Worm (Caenorhabditis elegans): Measurements from ENCODE around the gene T22D1.18.
A peak's percentile ranks its signal among the peaks of the same experiment; 100 is the strongest.

Gene T22D1.18

DNA sequence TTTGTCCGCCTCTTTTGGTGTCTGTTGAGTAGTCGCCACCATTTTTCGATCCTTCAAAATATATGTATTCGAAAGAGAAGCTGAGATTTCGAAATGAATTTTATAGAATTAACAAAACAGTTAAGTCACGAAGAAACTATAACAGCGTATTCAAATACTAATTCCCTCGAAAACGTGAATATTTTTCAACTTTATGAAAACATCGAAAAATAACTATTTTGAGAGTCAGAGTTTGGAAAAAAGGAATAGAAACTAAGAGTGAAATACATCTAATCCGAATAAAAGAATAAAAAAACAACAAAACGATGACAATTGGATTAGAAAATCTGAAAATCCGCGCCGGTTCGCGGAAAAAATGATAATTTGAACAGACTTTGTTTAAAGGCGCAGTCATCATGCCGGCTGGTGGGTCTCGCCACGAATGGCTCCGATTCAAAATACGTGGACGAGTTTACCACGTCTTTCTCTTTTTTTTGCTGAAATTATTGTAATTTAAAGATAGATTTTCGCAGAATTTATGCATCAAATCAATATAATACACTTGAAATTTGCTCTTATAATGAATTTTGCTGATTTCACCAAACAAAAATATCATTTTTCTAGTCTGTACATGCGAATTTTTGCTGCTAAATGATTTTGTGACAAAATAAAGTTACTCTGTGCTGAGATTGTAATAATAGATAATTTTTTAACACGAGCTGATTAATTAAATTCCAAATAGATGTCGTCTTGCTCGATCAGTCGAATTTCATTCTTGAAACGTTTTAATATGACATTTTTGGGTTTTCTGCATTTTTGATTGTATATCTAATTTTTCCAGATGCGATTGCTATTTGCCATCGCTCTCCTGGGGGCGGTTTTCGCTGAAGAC, 9.9 kb downstream of the T22D1.18 start, which contains the start of the genes rpn-1 and ribo-1 (continued):
- TF ChIP-seq unc-62 (GFP tag; optimal IDR thresholded peaks at IDR 0.05) (no peak), elt-2 (tag; optimal IDR thresholded peaks at IDR 0.05) (peak; percentile 15), ztf-11 (tag; optimal IDR thresholded peaks at IDR 0.05) (no peak), R02D3.7 (tag; optimal IDR thresholded peaks at IDR 0.05) (no peak), ceh-16 (tag; optimal IDR thresholded peaks at IDR 0.05) (no peak)

DNA sequence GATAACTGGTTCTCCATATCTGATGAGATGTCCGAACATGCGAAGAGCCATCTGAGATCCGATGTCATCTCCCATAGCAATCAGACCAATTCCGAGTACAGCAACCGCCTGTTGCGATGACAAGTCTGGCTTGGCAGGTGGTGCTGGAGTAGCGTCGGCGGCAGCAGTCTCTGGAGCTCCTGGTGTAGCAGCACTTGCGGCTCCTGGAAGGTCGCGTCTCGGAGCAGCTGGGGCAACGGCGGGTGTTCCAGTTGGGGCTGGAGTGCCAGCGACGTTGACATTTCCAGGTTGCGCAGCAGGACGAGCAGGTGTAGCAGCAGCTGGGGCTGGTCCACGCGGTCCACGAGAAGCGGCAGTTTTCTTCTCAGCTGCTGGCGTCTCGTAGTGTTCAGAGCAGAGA, 12.5 kb downstream of the T22D1.18 start:
- TF ChIP-seq nhr-43 (tag; optimal IDR thresholded peaks at IDR 0.05; ENCODE audit: poor library complexity, severe bottlenecking) (no peak), fkh-10 (GFP tag; optimal IDR thresholded peaks at IDR 0.05) (no peak), nhr-76 (tag; optimal IDR thresholded peaks at IDR 0.05) (no peak), daf-12 (tag; optimal IDR thresholded peaks at IDR 0.05) (no peak), lin-15B (tag; optimal IDR thresholded peaks at IDR 0.05) (no peak), snpc-4 (tag; optimal IDR thresholded peaks at IDR 0.05) (no peak), ceh-16 (tag; optimal IDR thresholded peaks at IDR 0.05) (no peak), zag-1 (tag; optimal IDR thresholded peaks at IDR 0.05) (no peak), ZK546.5 (tag; optimal IDR thresholded peaks at IDR 0.05) (no peak)

DNA sequence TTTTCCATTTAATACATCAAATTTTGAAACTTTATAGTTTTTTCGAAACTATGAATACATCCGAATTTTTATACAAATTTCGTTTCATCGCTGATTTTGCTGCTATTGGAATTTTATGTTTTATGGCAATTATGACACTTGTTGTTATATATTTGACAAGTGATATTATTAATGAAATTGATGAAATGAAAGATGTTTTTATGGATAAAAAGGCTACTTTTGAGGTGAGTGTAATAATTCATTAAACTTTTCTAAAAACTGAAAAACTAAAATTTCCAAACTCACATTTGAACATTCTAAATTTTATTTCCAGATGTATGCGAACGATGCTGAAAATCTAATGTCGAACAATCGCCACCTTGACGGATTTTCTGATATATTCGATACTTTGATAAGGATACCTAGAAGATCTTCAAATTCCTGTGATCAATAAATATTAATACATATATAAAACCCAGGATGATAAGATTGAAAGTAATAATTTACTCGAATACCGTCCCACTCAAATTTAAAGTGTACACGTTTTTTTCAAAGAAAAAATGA, 13.9 kb downstream of the T22D1.18 start, which contains the start of the genes T22D1.17 and T22D1.8:
TSS of gene T22D1.17 (plus strand) at position 51 of the 543 bp plus-strand sequence.
TSS of gene T22D1.8 (minus strand) at position 402 of the 543 bp plus-strand sequence.
- TF ChIP-seq nhr-11 (tag; optimal IDR thresholded peaks at IDR 0.05) (no peak), ama-1 (optimal IDR thresholded peaks at IDR 0.05) (no peak), unc-39 (tag; optimal IDR thresholded peaks at IDR 0.05) (no peak), nhr-12 (tag; optimal IDR thresholded peaks at IDR 0.05) (no peak), hmg-11 (tag; optimal IDR thresholded peaks at IDR 0.05) (no peak), ceh-28 (tag; optimal IDR thresholded peaks at IDR 0.05) (peak; percentile 11), aly-2 (tag; optimal IDR thresholded peaks at IDR 0.05) (peak; percentile 48), nhr-67 (tag; optimal IDR thresholded peaks at IDR 0.05) (no peak), nhr-43 (tag; optimal IDR thresholded peaks at IDR 0.05; ENCODE audit: poor library complexity, severe bottlenecking) (no peak), ceh-16 (tag; optimal IDR thresholded peaks at IDR 0.05) (no peak), nhr-25 (tag; optimal IDR thresholded peaks at IDR 0.05) (no peak), ceh-9 (tag; optimal IDR thresholded peaks at IDR 0.05) (no peak), zag-1 (tag; optimal IDR thresholded peaks at IDR 0.05) (no peak), daf-12 (tag; optimal IDR thresholded peaks at IDR 0.05) (no peak)

DNA sequence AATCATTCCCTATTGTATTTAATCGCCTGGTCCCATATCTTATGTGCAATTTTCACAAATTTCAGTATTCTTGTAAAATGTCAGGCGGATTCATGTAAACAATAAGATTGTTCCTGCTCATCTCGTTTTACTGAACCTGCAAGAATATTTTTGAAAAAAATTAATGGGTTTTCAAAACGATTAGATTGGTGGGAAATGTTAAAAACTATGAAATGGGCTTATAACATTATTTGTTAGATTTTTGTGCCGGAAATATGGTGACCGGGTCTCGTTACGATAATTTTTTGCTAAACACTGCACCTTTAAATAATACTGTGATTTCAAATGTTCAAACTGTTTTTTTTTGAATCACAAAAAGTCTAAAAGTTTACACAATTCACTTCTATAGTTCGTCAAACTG, 14.5 kb downstream of the T22D1.18 start:
- TF ChIP-seq mml-1 (tag; optimal IDR thresholded peaks at IDR 0.05): no peak
- TF ChIP-seq nhr-28 (tag; optimal IDR thresholded peaks at IDR 0.05): no peak
- no peak for TF ChIP-seq snpc-4 (tag; optimal IDR thresholded peaks at IDR 0.05)
- no peak for TF ChIP-seq nhr-12 (tag; optimal IDR thresholded peaks at IDR 0.05)
- TF ChIP-seq fos-1 (tag; optimal IDR thresholded peaks at IDR 0.05): no peak
- TF ChIP-seq sea-2 (GFP tag; optimal IDR thresholded peaks at IDR 0.05): no peak
- TF ChIP-seq ceh-82 (tag; optimal IDR thresholded peaks at IDR 0.05): no peak
- no peak for TF ChIP-seq ceh-9 (tag; optimal IDR thresholded peaks at IDR 0.05)
- no peak for TF ChIP-seq skn-1 (tag; optimal IDR thresholded peaks at IDR 0.05)
- no peak for TF ChIP-seq nhr-237 (tag; optimal IDR thresholded peaks at IDR 0.05)
- no peak for TF ChIP-seq egl-27 (tag; optimal IDR thresholded peaks at IDR 0.05)
- no peak for TF ChIP-seq nhr-23 (tag; optimal IDR thresholded peaks at IDR 0.05)
- TF ChIP-seq lin-39 (tag; optimal IDR thresholded peaks at IDR 0.05): no peak

DNA sequence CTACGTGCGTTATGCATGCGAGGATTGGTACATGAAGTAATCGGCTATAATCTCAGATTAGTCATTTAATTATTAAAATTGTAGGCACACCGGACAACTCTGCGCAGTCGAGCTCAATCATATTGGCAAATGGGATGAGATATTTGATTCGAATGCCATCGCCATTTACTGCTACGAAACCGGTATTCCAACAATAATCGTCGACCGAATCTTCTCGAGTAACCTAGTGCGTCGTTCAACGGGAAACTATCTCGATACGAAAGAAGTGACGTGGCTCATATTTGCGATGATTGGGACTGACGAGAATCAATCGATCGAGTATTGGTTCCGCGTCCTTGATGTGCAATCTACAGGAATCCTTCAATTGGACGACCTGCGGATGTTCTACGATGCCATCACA, 15.4 kb downstream of the T22D1.18 start:
- TF ChIP-seq R02D3.7 (tag; optimal IDR thresholded peaks at IDR 0.05) (no peak), daf-12 (tag; optimal IDR thresholded peaks at IDR 0.05) (no peak), nhr-28 (tag; optimal IDR thresholded peaks at IDR 0.05) (no peak)
